Worm (Caenorhabditis elegans) whole organism, L4 larva: Measurements from ENCODE around the gene Y51H4A.25.

Source experiments
- F44E2.7 ChIP-seq: fragments of 200-800 bp; sonication (Bioruptor generic); IDR thresholded peaks from 2 replicates; pipeline ENCODE4 v2.1.2; 2022; ENCODE audit warnings: missing genetic modification characterization, missing compliant biosample characterization
- egl-27 ChIP-seq: sonication (generic microtip); optimal IDR thresholded peaks from 3 replicates; lab custom pipeline; 2017; ENCODE audit warnings: missing biosample characterization, missing genetic modification reagents, missing genetic modification characterization
- fkh-10 ChIP-seq: fragments of 150-350 bp; optimal IDR thresholded peaks from 2 replicates; lab custom pipeline; 2014; ENCODE audit warnings: missing biosample characterization, missing genetic modification reagents, missing genetic modification characterization
- lin-13 ChIP-seq: fragments of 150-350 bp; optimal IDR thresholded peaks from 2 replicates; lab custom pipeline; 2014; ENCODE audit warnings: missing biosample characterization, missing genetic modification reagents, missing genetic modification characterization
- lsy-2 ChIP-seq, 2 experiments: fragments of 150-350 bp in 1 of 2; sonication (generic microtip) in 1 of 2; optimal IDR thresholded peaks; 2 replicates each; lab custom pipeline; 2014 to 2017; ENCODE audit warnings: missing biosample characterization in 2 of 2, missing genetic modification characterization in 2 of 2
- mxl-3 ChIP-seq: fragments of 200-800 bp; sonication (Bioruptor generic); optimal IDR thresholded peaks from 2 replicates; lab custom pipeline; 2018; ENCODE audit warnings: mild to moderate bottlenecking, missing genetic modification characterization, missing compliant biosample characterization
- nhr-111 ChIP-seq: fragments of 200-800 bp; sonication (Bioruptor generic); optimal IDR thresholded peaks from 2 replicates; lab custom pipeline; 2018; ENCODE audit warnings: mild to moderate bottlenecking, missing genetic modification characterization, missing compliant biosample characterization
- nhr-76 ChIP-seq: fragments of 150-350 bp; optimal IDR thresholded peaks from 2 replicates; lab custom pipeline; 2014; ENCODE audit warnings: missing biosample characterization, missing genetic modification characterization
- nhr-77 ChIP-seq: fragments of 150-350 bp; optimal IDR thresholded peaks from 2 replicates; lab custom pipeline; 2014; ENCODE audit warnings: missing biosample characterization, missing genetic modification characterization
- pha-4 ChIP-seq, 2 experiments: fragments of 150-350 bp in 1 of 2; fragments of 200-800 bp in 1 of 2; sonication (Bioruptor generic) in 1 of 2; IDR thresholded peaks in 1 of 2; optimal IDR thresholded peaks in 1 of 2; 2 replicates each; pipeline versions ENCODE4 v1.3.6 to Lab custom; 2014 to 2022; ENCODE audit warnings: missing genetic modification characterization in 2 of 2, missing genetic modification reagents in 2 of 2, missing biosample characterization in 1 of 2, missing compliant biosample characterization in 1 of 2
- skn-1 ChIP-seq: fragments of 150-350 bp; optimal IDR thresholded peaks from 2 replicates; lab custom pipeline; 2014; ENCODE audit warnings: missing biosample characterization, missing genetic modification characterization
- unc-39 ChIP-seq: sonication (generic microtip); optimal IDR thresholded peaks from 2 replicates; lab custom pipeline; 2017; ENCODE audit warnings: missing biosample characterization, missing genetic modification characterization
- vab-7 ChIP-seq: fragments of 200-800 bp; sonication (Bioruptor generic); IDR thresholded peaks from 2 replicates; pipeline ENCODE4 v1.3.6; 2022; ENCODE audit warnings: missing genetic modification reagents, missing genetic modification characterization, missing compliant biosample characterization
- zag-1 ChIP-seq: fragments of 150-350 bp; optimal IDR thresholded peaks from 2 replicates; lab custom pipeline; 2014; ENCODE audit warnings: missing biosample characterization, missing genetic modification characterization

DNA sequence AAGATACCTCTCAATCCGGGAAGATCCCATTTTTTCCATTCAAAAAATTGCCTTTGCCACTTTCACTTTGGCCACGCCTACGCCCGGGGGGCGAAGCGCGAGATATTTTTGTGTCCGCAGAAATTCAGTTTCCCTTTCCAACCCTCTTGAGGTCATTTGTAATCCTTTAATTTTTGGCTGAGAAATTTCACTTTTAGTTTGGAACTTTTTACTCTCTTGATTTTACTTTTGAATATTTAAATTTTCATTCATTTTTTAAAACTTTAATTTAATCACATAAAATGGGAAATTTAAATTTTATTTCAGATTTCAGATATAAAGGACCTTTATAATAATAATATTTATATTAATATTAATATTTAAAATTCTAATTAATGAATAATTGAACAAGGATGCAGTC is 39.3 kb downstream of the Y51H4A.25 start, which contains the start of gene Y43D4A.5:
- no peak for TF ChIP-seq nhr-111
- TF ChIP-seq nhr-77 (tag; lab: Kevin White, UChicago) = no peak
- no peak for TF ChIP-seq F44E2.7 (GFP tag; lab: Robert Waterston, UW)
- no peak for TF ChIP-seq nhr-76 (tag; lab: Kevin White, UChicago)
- no peak for TF ChIP-seq vab-7
- TF ChIP-seq mxl-3 (GFP tag; lab: Kevin White, UChicago) = no peak
- TF ChIP-seq lin-13 (GFP tag; lab: Kevin White, UChicago) = no peak
- no peak for TF ChIP-seq egl-27 (tag; lab: Kevin White, UChicago)
- TF ChIP-seq lsy-2 (tag; optimal IDR thresholded peaks at IDR 0.05; lab: Kevin White, UChicago) = no peak
- no peak for TF ChIP-seq pha-4 (GFP tag; IDR thresholded peaks at IDR 0.05; lab: Robert Waterston, UW)
- no peak for TF ChIP-seq pha-4 (tag; optimal IDR thresholded peaks at IDR 0.05; lab: Kevin White, UChicago)
- no peak for TF ChIP-seq fkh-10
- no peak for TF ChIP-seq unc-39 (tag; lab: Kevin White, UChicago)
- TF ChIP-seq skn-1 (tag; lab: Kevin White, UChicago) = no peak
- no peak for TF ChIP-seq zag-1
